Worm (Caenorhabditis elegans): ENCODE data around the gene amt-4.

amt-4 gene

ce11 chrX:4528905-4529304 is 36.2 kb upstream of the amt-4 start:
- TF ChIP-seq elt-1 (tag; optimal IDR thresholded peaks at IDR 0.05; ENCODE audit: borderline replicate concordance, insufficient read depth) (peak; percentile 76), hlh-1 (tag; optimal IDR thresholded peaks at IDR 0.05) (no peak)

- TF ChIP-seq snpc-4 (tag; optimal IDR thresholded peaks at IDR 0.05) = no peak
- TF ChIP-seq flh-1 (GFP tag; optimal IDR thresholded peaks at IDR 0.05) = no peak
- TF ChIP-seq ceh-83 (GFP tag; optimal IDR thresholded peaks at IDR 0.05) = no peak
- TF ChIP-seq mls-2 (tag; optimal IDR thresholded peaks at IDR 0.05) = no peak
- no peak for TF ChIP-seq tbx-8 (GFP tag; optimal IDR thresholded peaks at IDR 0.05)
- TF ChIP-seq bed-3 (GFP tag; optimal IDR thresholded peaks at IDR 0.05) = no peak
- no peak for TF ChIP-seq ces-1 (GFP tag; optimal IDR thresholded peaks at IDR 0.05)
- TF ChIP-seq pha-4 (tag; optimal IDR thresholded peaks at IDR 0.05) = no peak
- TF ChIP-seq blmp-1 (tag; optimal IDR thresholded peaks at IDR 0.05) = no peak
- TF ChIP-seq lin-32 (GFP tag; optimal IDR thresholded peaks at IDR 0.05) = no peak
These were observed 34.6 kb upstream of the amt-4 start for ce11 chrX:4530426-4531044.

ce11 chrX:4532160-4532741 is 32.9 kb upstream of the amt-4 start, which contains the start of gene nhr-35:
nhr-35 (plus strand) TSS chrX:4532691.
- TF ChIP-seq unc-62 (GFP tag; optimal IDR thresholded peaks at IDR 0.05) (peak; percentile 95), unc-120 (tag; optimal IDR thresholded peaks at IDR 0.05; ENCODE audit: poor library complexity, severe bottlenecking) (peak; percentile 43), hlh-1 (tag; optimal IDR thresholded peaks at IDR 0.05) (peak; percentile 91), ceh-39 (tag; optimal IDR thresholded peaks at IDR 0.05) (no peak), ham-2 (GFP tag; optimal IDR thresholded peaks at IDR 0.05) (peak; percentile 6), ceh-83 (GFP tag; optimal IDR thresholded peaks at IDR 0.05) (no peak), nhr-2 (tag; optimal IDR thresholded peaks at IDR 0.05) (peak; percentile 60)

ce11 chrX:4534112-4534511 is 31.0 kb upstream of the amt-4 start:
- TF ChIP-seq lsy-2 (tag; optimal IDR thresholded peaks at IDR 0.05) (no peak), blmp-1 (tag; optimal IDR thresholded peaks at IDR 0.05) (no peak), nhr-76 (tag; optimal IDR thresholded peaks at IDR 0.05) (no peak), bed-3 (GFP tag; optimal IDR thresholded peaks at IDR 0.05) (no peak), ceh-83 (GFP tag; optimal IDR thresholded peaks at IDR 0.05) (no peak), snpc-4 (tag; optimal IDR thresholded peaks at IDR 0.05) (no peak), unc-62 (GFP tag; optimal IDR thresholded peaks at IDR 0.05) (no peak), ceh-39 (tag; optimal IDR thresholded peaks at IDR 0.05) (no peak)

ce11 chrX:4544543-4544942 is 20.6 kb upstream of the amt-4 start, which contains the start of gene C07A12.2:
C07A12.2 (plus strand) TSS chrX:4544843.
- TF ChIP-seq ceh-83 (GFP tag; optimal IDR thresholded peaks at IDR 0.05) (no peak), ceh-39 (tag; optimal IDR thresholded peaks at IDR 0.05) (no peak), unc-120 (tag; optimal IDR thresholded peaks at IDR 0.05; ENCODE audit: poor library complexity, severe bottlenecking) (no peak), sptf-1 (tag; optimal IDR thresholded peaks at IDR 0.05) (no peak), nhr-237 (tag; optimal IDR thresholded peaks at IDR 0.05) (no peak), elt-1 (tag; optimal IDR thresholded peaks at IDR 0.05; ENCODE audit: borderline replicate concordance, insufficient read depth) (no peak), cnd-1 (tag; optimal IDR thresholded peaks at IDR 0.05) (no peak), flh-1 (GFP tag; optimal IDR thresholded peaks at IDR 0.05) (no peak), mep-1 (tag; optimal IDR thresholded peaks at IDR 0.05) (no peak), unc-62 (GFP tag; optimal IDR thresholded peaks at IDR 0.05) (no peak), nhr-2 (tag; optimal IDR thresholded peaks at IDR 0.05) (no peak), snpc-4 (tag; optimal IDR thresholded peaks at IDR 0.05) (no peak), ztf-11 (tag; optimal IDR thresholded peaks at IDR 0.05) (no peak), lin-32 (GFP tag; optimal IDR thresholded peaks at IDR 0.05) (no peak), unc-39 (tag; optimal IDR thresholded peaks at IDR 0.05) (no peak), nhr-28 (tag; optimal IDR thresholded peaks at IDR 0.05) (no peak), mls-2 (tag; optimal IDR thresholded peaks at IDR 0.05) (no peak)

ce11 chrX:4548929-4549328 is 16.2 kb upstream of the amt-4 start:
- TF ChIP-seq unc-62 (GFP tag; optimal IDR thresholded peaks at IDR 0.05) = no peak
- no peak for TF ChIP-seq snpc-4 (tag; optimal IDR thresholded peaks at IDR 0.05)
- TF ChIP-seq ham-2 (GFP tag; optimal IDR thresholded peaks at IDR 0.05) = peak; percentile 78
- peak; percentile 58 for TF ChIP-seq nhr-2 (tag; optimal IDR thresholded peaks at IDR 0.05)
- peak; percentile 50 for TF ChIP-seq elt-1 (tag; optimal IDR thresholded peaks at IDR 0.05; ENCODE audit: borderline replicate concordance, insufficient read depth)

Measured in whole organism, mixed stage, embryonic.